Fruit fly (Drosophila melanogaster) whole organism, embryonic: ENCODE measurements around the gene CG4467.

Experiments used
- B-H2 ChIP-seq: fragments of 200-800 bp; sonication (Bioruptor generic); optimal IDR thresholded peaks from 2 replicates; lab custom pipeline; 2018; ENCODE audit warnings: missing biosample characterization, mild to moderate bottlenecking, missing genetic modification characterization
- CG10147 ChIP-seq: fragments of 200-800 bp; sonication (Bioruptor generic); optimal IDR thresholded peaks from 2 replicates; lab custom pipeline; 2019; ENCODE audit warnings: missing biosample characterization, mild to moderate bottlenecking, missing genetic modification characterization, moderate library complexity
- CG10274 ChIP-seq: fragments of 200-800 bp; sonication (Bioruptor generic); optimal IDR thresholded peaks from 3 replicates; lab custom pipeline; 2017; ENCODE audit warnings: missing biosample characterization, mild to moderate bottlenecking, missing genetic modification characterization
- CG10366 ChIP-seq: fragments of 200-800 bp; sonication (Bioruptor generic); IDR thresholded peaks from 2 replicates; pipeline ENCODE4 v1.3.6; 2022; ENCODE audit warnings: missing biosample characterization, missing genetic modification characterization
- CG11398 ChIP-seq: fragments of 200-800 bp; sonication (Bioruptor generic); optimal IDR thresholded peaks from 2 replicates; lab custom pipeline; 2016; ENCODE audit warnings: missing biosample characterization, missing genetic modification characterization
- CG12155 ChIP-seq: fragments of 200-800 bp; sonication (Bioruptor generic); optimal IDR thresholded peaks from 3 replicates; lab custom pipeline; 2016; ENCODE audit warnings: missing biosample characterization, missing genetic modification characterization
- CG13624 ChIP-seq: fragments of 200-800 bp; sonication (Bioruptor generic); optimal IDR thresholded peaks from 2 replicates; lab custom pipeline; 2016; ENCODE audit warnings: missing biosample characterization, missing genetic modification characterization
- CG13894 ChIP-seq: fragments of 200-800 bp; sonication (Bioruptor generic); optimal IDR thresholded peaks from 3 replicates; lab custom pipeline; 2018; ENCODE audit warnings: missing biosample characterization, mild to moderate bottlenecking, missing genetic modification characterization, moderate library complexity
- CG17829 ChIP-seq: fragments of 200-800 bp; optimal IDR thresholded peaks from 2 replicates; lab custom pipeline; 2019; ENCODE audit warnings: missing biosample characterization, mild to moderate bottlenecking, missing genetic modification characterization, moderate library complexity
- CG2129 ChIP-seq: fragments of 200-800 bp; sonication (Bioruptor generic); IDR thresholded peaks from 2 replicates; pipeline ENCODE4 v1.3.6; 2022; ENCODE audit warnings: missing biosample characterization, missing genetic modification characterization; ENCODE audit not compliant: partially characterized antibody
- CG2678 ChIP-seq: fragments of 200-800 bp; sonication (Bioruptor generic); optimal IDR thresholded peaks from 3 replicates; lab custom pipeline; 2019; ENCODE audit warnings: missing biosample characterization, mild to moderate bottlenecking, missing genetic modification characterization, moderate library complexity
- CG31388 ChIP-seq: fragments of 200-800 bp; sonication (Bioruptor generic); optimal IDR thresholded peaks from 2 replicates; lab custom pipeline; 2016; ENCODE audit warnings: missing biosample characterization, missing genetic modification characterization
- CG3407 ChIP-seq: fragments of 200-800 bp; sonication (Bioruptor generic); optimal IDR thresholded peaks from 2 replicates; lab custom pipeline; 2018; ENCODE audit warnings: missing biosample characterization, mild to moderate bottlenecking, missing genetic modification characterization
- CG34224 ChIP-seq: fragments of 200-800 bp; sonication (Bioruptor generic); IDR thresholded peaks from 3 replicates; pipeline ENCODE4 v1.3.6; 2022; ENCODE audit warnings: missing biosample characterization, missing genetic modification characterization; ENCODE audit not compliant: partially characterized antibody
- CG3847 ChIP-seq: fragments of 200-800 bp; sonication (Bioruptor generic); IDR thresholded peaks from 2 replicates; pipeline ENCODE4 v1.3.6; 2022; ENCODE audit warnings: missing biosample characterization, missing genetic modification characterization
- CG5953 ChIP-seq: fragments of 200-800 bp; sonication (Bioruptor generic); IDR thresholded peaks from 2 replicates; pipeline ENCODE4 v1.3.6; 2022; ENCODE audit warnings: missing biosample characterization, missing genetic modification characterization
- CG7556 ChIP-seq: fragments of 200-800 bp; sonication (Bioruptor generic); optimal IDR thresholded peaks from 2 replicates; lab custom pipeline; 2017; ENCODE audit warnings: missing biosample characterization, mild to moderate bottlenecking, missing genetic modification characterization
- Doc2 ChIP-seq: fragments of 200-800 bp; sonication (Bioruptor generic); IDR thresholded peaks from 2 replicates; pipeline ENCODE4 v1.3.6; 2022; ENCODE audit warnings: missing biosample characterization, missing genetic modification characterization
- Dref ChIP-seq: fragments of 200-800 bp; sonication (Bioruptor generic); IDR thresholded peaks from 2 replicates; pipeline ENCODE4 v1.3.6; 2022; ENCODE audit warnings: missing biosample characterization, missing genetic modification characterization
- Ets65A ChIP-seq: fragments of 200-800 bp; sonication (Bioruptor generic); peaks from one replicate; lab custom pipeline; 2016; ENCODE audit warnings: missing biosample characterization, missing genetic modification characterization
- Hand ChIP-seq: fragments of 200-800 bp; sonication (Bioruptor generic); optimal IDR thresholded peaks from 2 replicates; lab custom pipeline; 2017; ENCODE audit warnings: mild to moderate bottlenecking, missing biosample characterization, missing genetic modification reagents, missing genetic modification characterization
- Hey ChIP-seq: fragments of 200-800 bp; sonication (Bioruptor generic); optimal IDR thresholded peaks from 3 replicates; lab custom pipeline; 2018; ENCODE audit warnings: missing biosample characterization, mild to moderate bottlenecking, missing genetic modification characterization
- HmgZ ChIP-seq: fragments of 200-800 bp; sonication (Bioruptor generic); optimal IDR thresholded peaks from 2 replicates; lab custom pipeline; 2018; ENCODE audit warnings: missing biosample characterization, mild to moderate bottlenecking, missing genetic modification characterization
- Hsf ChIP-seq: fragments of 200-800 bp; sonication (Bioruptor generic); optimal IDR thresholded peaks from 3 replicates; lab custom pipeline; 2016; ENCODE audit warnings: missing biosample characterization, missing genetic modification characterization
- NC2β ChIP-seq: fragments of 200-800 bp; sonication (Bioruptor generic); optimal IDR thresholded peaks from 2 replicates; lab custom pipeline; 2016; ENCODE audit warnings: missing biosample characterization, missing genetic modification characterization
- Nf-YB ChIP-seq: fragments of 200-800 bp; sonication (Bioruptor generic); optimal IDR thresholded peaks from 3 replicates; lab custom pipeline; 2019; ENCODE audit warnings: missing biosample characterization, mild to moderate bottlenecking, missing genetic modification characterization, moderate library complexity
- Trl ChIP-seq, 3 experiments: fragments of >200 bp in 2 of 3; fragments of 200-800 bp in 1 of 3; sonication (Bioruptor generic) in 1 of 3; optimal IDR thresholded peaks; 2 replicates in 1 of 3; 3 replicates in 2 of 3; lab custom pipeline; 2016 to 2017; ENCODE audit warnings: missing biosample characterization in 1 of 3, missing genetic modification characterization in 1 of 3
- Usf ChIP-seq: fragments of 200-800 bp; sonication (Bioruptor generic); optimal IDR thresholded peaks from 2 replicates; lab custom pipeline; 2017; ENCODE audit warnings: missing genotype, missing biosample characterization, missing genetic modification characterization
- az2 ChIP-seq: fragments of 200-800 bp; sonication (Bioruptor generic); optimal IDR thresholded peaks from 3 replicates; lab custom pipeline; 2016; ENCODE audit warnings: missing biosample characterization, missing genetic modification characterization
- bbx ChIP-seq: fragments of 200-800 bp; sonication (Bioruptor generic); IDR thresholded peaks from 2 replicates; pipeline ENCODE4 v1.3.6; 2022; ENCODE audit warnings: missing biosample characterization, missing genetic modification characterization; ENCODE audit not compliant: partially characterized antibody
- cad ChIP-seq: fragments of >200 bp; optimal IDR thresholded peaks from 2 replicates; lab custom pipeline; 2017; ENCODE audit warnings: missing biosample characterization, missing genetic modification characterization
- cas ChIP-seq: fragments of 200-800 bp; sonication (Bioruptor generic); IDR thresholded peaks from 2 replicates; pipeline ENCODE4 v1.3.6; 2022; ENCODE audit warnings: missing biosample characterization, missing genetic modification characterization
- cato ChIP-seq: fragments of 200-800 bp; sonication (Bioruptor generic); optimal IDR thresholded peaks from 2 replicates; lab custom pipeline; 2016; ENCODE audit warnings: missing biosample characterization, missing genetic modification characterization, borderline replicate concordance
- cwo ChIP-seq: fragments of 200-800 bp; sonication (Bioruptor generic); optimal IDR thresholded peaks from 3 replicates; lab custom pipeline; 2017; ENCODE audit warnings: missing biosample characterization, missing genetic modification characterization, mild to moderate bottlenecking, moderate library complexity, missing genetic modification reagents
- disco-r ChIP-seq: fragments of 200-800 bp; sonication (Bioruptor generic); optimal IDR thresholded peaks from 2 replicates; lab custom pipeline; 2016; ENCODE audit warnings: missing biosample characterization, missing genetic modification characterization
- ewg ChIP-seq: fragments of 200-800 bp; sonication (Bioruptor generic); optimal IDR thresholded peaks from 3 replicates; lab custom pipeline; 2017; ENCODE audit warnings: mild to moderate bottlenecking, missing biosample characterization, missing genetic modification reagents, missing genetic modification characterization
- gro ChIP-seq: fragments of 200-800 bp; sonication (Bioruptor generic); optimal IDR thresholded peaks from 2 replicates; lab custom pipeline; 2016; ENCODE audit warnings: missing biosample characterization, missing genetic modification characterization
- kay ChIP-seq: fragments of 200-800 bp; sonication (Bioruptor generic); optimal IDR thresholded peaks from 2 replicates; lab custom pipeline; 2016; ENCODE audit warnings: missing biosample characterization, missing genetic modification characterization
- pb ChIP-seq: fragments of 200-800 bp; sonication (Bioruptor generic); optimal IDR thresholded peaks from 3 replicates; lab custom pipeline; 2016; ENCODE audit warnings: missing biosample characterization, missing genetic modification characterization
- phol ChIP-seq: fragments of 200-800 bp; sonication (Bioruptor generic); optimal IDR thresholded peaks from 3 replicates; lab custom pipeline; 2018; ENCODE audit warnings: missing biosample characterization, mild to moderate bottlenecking, missing genetic modification characterization, moderate library complexity
- ranshi ChIP-seq: fragments of 200-800 bp; sonication (Bioruptor generic); IDR thresholded peaks from 2 replicates; pipeline ENCODE4 v1.3.6; 2022; ENCODE audit warnings: missing biosample characterization, missing genetic modification characterization
- ro ChIP-seq: fragments of 200-800 bp; sonication (Bioruptor generic); IDR thresholded peaks from 2 replicates; pipeline ENCODE4 v1.3.6; 2022; ENCODE audit warnings: missing biosample characterization, missing genetic modification characterization
- tgo ChIP-seq: fragments of 200-800 bp; sonication (Bioruptor generic); IDR thresholded peaks from 3 replicates; pipeline ENCODE4 v1.3.6; 2022; ENCODE audit warnings: missing biosample characterization, missing genetic modification characterization
- tll ChIP-seq, 2 experiments: fragments of 200-800 bp in 1 of 2; fragments of >200 bp in 1 of 2; sonication (Bioruptor generic) in 1 of 2; optimal IDR thresholded peaks; 2 replicates each; lab custom pipeline; 2017 to 2019; ENCODE audit warnings: missing biosample characterization in 2 of 2, missing genetic modification characterization in 2 of 2, mild to moderate bottlenecking in 1 of 2, moderate library complexity in 1 of 2
- tna ChIP-seq: fragments of 200-800 bp; sonication (Bioruptor generic); IDR thresholded peaks from 2 replicates; pipeline ENCODE4 v1.3.6; 2022; ENCODE audit warnings: missing biosample characterization, missing genetic modification characterization; ENCODE audit not compliant: partially characterized antibody
- trh ChIP-seq: fragments of 200-800 bp; sonication (Bioruptor generic); optimal IDR thresholded peaks from 2 replicates; lab custom pipeline; 2016; ENCODE audit warnings: missing biosample characterization, missing genetic modification characterization
- tx ChIP-seq: fragments of 200-800 bp; sonication (Bioruptor generic); optimal IDR thresholded peaks from 2 replicates; lab custom pipeline; 2016; ENCODE audit warnings: missing biosample characterization, missing genetic modification characterization
- unpg ChIP-seq: fragments of 200-800 bp; sonication (Bioruptor generic); optimal IDR thresholded peaks from 3 replicates; lab custom pipeline; 2018; ENCODE audit warnings: missing biosample characterization, mild to moderate bottlenecking, missing genetic modification characterization, moderate library complexity

CG4467 gene

DNA sequence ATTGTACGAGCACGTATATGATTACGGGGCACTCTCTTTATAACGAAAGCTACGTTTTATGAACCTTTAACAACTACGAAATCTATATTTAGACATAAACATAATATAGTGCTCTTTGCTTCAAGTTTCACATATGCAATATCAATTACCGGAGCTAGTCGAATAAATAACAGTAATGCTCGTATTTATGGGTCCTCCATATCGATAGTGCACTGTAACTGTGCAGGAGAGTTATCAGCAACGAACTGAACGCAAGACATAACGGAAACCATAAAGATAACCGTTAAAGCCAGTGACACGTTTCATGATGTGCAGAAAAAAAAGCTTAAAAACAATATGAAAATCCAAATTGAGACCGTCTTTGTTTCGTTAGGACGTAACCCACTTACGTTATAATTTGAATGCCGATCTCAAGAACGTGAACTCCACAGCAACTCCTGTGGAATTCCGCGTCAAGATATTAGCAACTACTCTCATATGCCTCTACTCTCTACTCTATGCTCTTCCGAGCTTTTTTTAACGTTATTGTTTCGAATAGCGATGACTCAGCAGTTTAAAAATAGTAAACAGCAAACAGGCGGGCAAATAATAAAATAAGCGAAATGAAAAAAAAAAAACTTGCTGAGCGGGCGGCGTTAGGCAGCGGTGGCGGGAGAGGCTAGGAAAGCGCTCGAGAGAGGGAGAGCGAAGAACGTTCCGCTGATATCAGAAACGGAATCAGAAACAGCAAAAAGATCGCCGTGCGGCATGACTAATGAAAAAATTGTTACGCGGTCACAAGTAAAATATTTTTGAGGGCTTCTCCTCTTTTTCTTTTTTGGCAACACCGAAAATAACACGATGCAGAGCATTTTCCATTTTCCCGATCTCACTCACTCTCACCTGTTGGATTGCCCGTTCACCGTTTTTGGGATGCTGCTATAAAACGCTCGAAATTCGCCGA lies 58.5 kb downstream of the CG4467 start (continued):
- TF ChIP-seq Usf (GFP tag; lab: Kevin White, UChicago) (peak; percentile 42), bbx (GFP tag; lab: Robert Waterston, UW) (no peak), tx (GFP tag; lab: Kevin White, UChicago) (peak; percentile 56), tgo (GFP tag; lab: Robert Waterston, UW) (peak; percentile 73), HmgZ (tag; lab: Kevin White, UChicago) (peak; percentile 76), Hand (peak; percentile 58), CG13894 (peak; percentile 69), CG3407 (GFP tag; lab: Kevin White, UChicago) (peak; percentile 0), tna (GFP tag; lab: Robert Waterston, UW) (no peak), CG13624 (GFP tag; lab: Kevin White, UChicago) (peak; percentile 60), ranshi (peak; percentile 84), gro (GFP tag; lab: Kevin White, UChicago) (peak; percentile 79), ro (no peak), CG2129 (GFP tag; lab: Robert Waterston, UW) (no peak), CG10366 (GFP tag; lab: Robert Waterston, UW) (peak; percentile 75), Dref (GFP tag; lab: Robert Waterston, UW) (no peak), Trl (optimal IDR thresholded peaks at IDR 0.05; lab: Kevin White, UChicago) (peak; percentile 53 to 93), Trl (GFP tag; optimal IDR thresholded peaks at IDR 0.05; lab: Kevin White, UChicago) (peak; percentile 50), Nf-YB (peak; percentile 60), Hsf (peak; percentile 70), ewg (GFP tag; lab: Kevin White, UChicago) (peak; percentile 59), CG17829 (tag; lab: Kevin White, UChicago) (peak; percentile 73), CG10274 (GFP tag; lab: Kevin White, UChicago) (peak; percentile 45), CG7556 (GFP tag; lab: Kevin White, UChicago) (peak; percentile 69), CG3847 (peak; percentile 68), Doc2 (GFP tag; lab: Robert Waterston, UW) (no peak), CG34224 (GFP tag; lab: Robert Waterston, UW) (no peak), CG31388 (no peak), az2 (GFP tag; lab: Kevin White, UChicago) (peak; percentile 74), Hey (no peak), disco-r (GFP tag; lab: Kevin White, UChicago) (peak; percentile 43), CG10147 (GFP tag; lab: Kevin White, UChicago) (peak; percentile 18), Ets65A (GFP tag; lab: Kevin White, UChicago) (peak; percentile 94), CG5953 (GFP tag; lab: Robert Waterston, UW) (peak; percentile 43; the same call in 1 of the 2 replicates), CG11398 (peak; percentile 49), cwo (GFP tag; lab: Kevin White, UChicago) (peak; percentile 92), unpg (GFP tag; lab: Kevin White, UChicago) (peak; percentile 88), NC2β (GFP tag; lab: Kevin White, UChicago) (peak; percentile 37), cas (0 out of 2 replicates have a peak, but pooled peaks have one; percentile 55), trh (no peak), CG2678 (tag; lab: Kevin White, UChicago) (peak; percentile 88), cato (peak; percentile 7), CG12155 (GFP tag; lab: Kevin White, UChicago) (peak; percentile 58), pb (GFP tag; lab: Kevin White, UChicago) (peak; percentile 55), cad (GFP tag; lab: Kevin White, UChicago) (no peak), kay (GFP tag; lab: Kevin White, UChicago) (no peak), tll (GFP tag; optimal IDR thresholded peaks at IDR 0.05; lab: Kevin White, UChicago) (no peak), B-H2 (GFP tag; lab: Kevin White, UChicago) (peak; percentile 68), phol (tag; lab: Kevin White, UChicago) (peak; percentile 65)
